Worm (Caenorhabditis elegans): ENCODE data around the gene K01A2.4.

The K01A2.4 gene

ce11 chrII:307154-307553 is at the start of gene K01A2.4:
Gene K01A2.4 (plus strand): TSS chrII:307454.
- no peak for TF ChIP-seq unc-86 (tag; optimal IDR thresholded peaks at IDR 0.05)

DNA sequence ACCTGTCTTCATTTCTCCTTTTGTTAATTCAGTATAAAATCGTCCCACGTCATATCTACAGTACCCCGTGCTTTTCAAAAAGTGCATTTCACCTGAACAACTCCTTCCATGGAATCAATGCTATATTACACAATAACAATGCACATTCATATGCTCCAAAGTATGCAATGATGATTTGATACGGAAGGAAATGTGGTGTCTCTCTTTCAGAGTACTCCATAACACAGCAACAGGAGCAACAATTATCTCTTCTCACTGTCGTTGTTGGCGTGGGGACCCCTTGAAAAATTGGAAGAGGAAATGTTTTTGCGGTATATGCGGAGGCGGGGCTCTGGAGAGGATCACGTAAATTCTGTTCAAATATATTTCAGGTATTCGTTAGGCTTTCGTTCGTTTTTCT is 49.7 kb upstream of the K01A2.4 start, which contains the start of gene cat-2:
cat-2 (plus strand) TSS at position 301 of the 400 bp plus-strand sequence.
- TF ChIP-seq C38D4.7 (GFP tag; optimal IDR thresholded peaks at IDR 0.05) (no peak), sox-2 (GFP tag; IDR thresholded peaks at IDR 0.05) (no peak), pha-4 (tag; optimal IDR thresholded peaks at IDR 0.05) (no peak), odd-2 (tag; optimal IDR thresholded peaks at IDR 0.05) (no peak), ceh-30 (tag; optimal IDR thresholded peaks at IDR 0.05) (no peak), ceh-22 (tag; optimal IDR thresholded peaks at IDR 0.05) (no peak), sox-4 (tag; optimal IDR thresholded peaks at IDR 0.05) (no peak), ceh-19 (GFP tag; optimal IDR thresholded peaks at IDR 0.05) (no peak), ceh-24 (tag; optimal IDR thresholded peaks at IDR 0.05) (no peak), ceh-9 (tag; optimal IDR thresholded peaks at IDR 0.05) (no peak), ceh-48 (tag; optimal IDR thresholded peaks at IDR 0.05) (no peak), dmd-4 (tag; optimal IDR thresholded peaks at IDR 0.05; ENCODE audit: borderline replicate concordance) (no peak), hlh-15 (tag; optimal IDR thresholded peaks at IDR 0.05) (no peak), unc-3 (GFP tag; conservative IDR thresholded peaks at IDR 0.05) (no peak), unc-3 (tag; optimal IDR thresholded peaks at IDR 0.05) (no peak), nhr-232 (tag; optimal IDR thresholded peaks at IDR 0.05) (no peak), Y22D7AL.16 (tag; optimal IDR thresholded peaks at IDR 0.05) (no peak), unc-86 (tag; optimal IDR thresholded peaks at IDR 0.05) (no peak)

DNA sequence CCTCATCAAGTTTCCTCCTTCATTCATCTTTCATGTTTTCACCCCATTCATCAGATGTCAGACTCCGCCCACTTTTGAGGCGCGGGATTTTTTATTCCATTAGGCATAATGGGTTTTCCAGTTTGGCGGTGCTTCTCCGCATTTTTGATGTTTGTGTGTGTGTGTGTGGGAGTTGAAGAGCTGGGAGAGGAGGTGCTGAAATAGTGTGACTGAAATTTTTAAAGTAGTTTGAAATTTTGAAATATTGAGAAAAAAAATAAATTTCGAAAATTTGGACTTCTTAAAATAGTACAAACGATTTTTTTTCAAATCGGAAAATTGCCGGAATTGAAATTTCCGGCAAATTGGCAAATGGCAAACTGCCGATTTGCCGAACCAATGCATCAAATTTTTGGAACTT is 43.7 kb upstream of the K01A2.4 start, which contains the start of gene scc-2:
scc-2 (minus strand) TSS at position 101 of the 400 bp plus-strand sequence.
- TF ChIP-seq pqm-1 (tag; optimal IDR thresholded peaks at IDR 0.05) (no peak), lim-6 (tag; optimal IDR thresholded peaks at IDR 0.05) (no peak), unc-42 (tag; optimal IDR thresholded peaks at IDR 0.05) (no peak)

DNA sequence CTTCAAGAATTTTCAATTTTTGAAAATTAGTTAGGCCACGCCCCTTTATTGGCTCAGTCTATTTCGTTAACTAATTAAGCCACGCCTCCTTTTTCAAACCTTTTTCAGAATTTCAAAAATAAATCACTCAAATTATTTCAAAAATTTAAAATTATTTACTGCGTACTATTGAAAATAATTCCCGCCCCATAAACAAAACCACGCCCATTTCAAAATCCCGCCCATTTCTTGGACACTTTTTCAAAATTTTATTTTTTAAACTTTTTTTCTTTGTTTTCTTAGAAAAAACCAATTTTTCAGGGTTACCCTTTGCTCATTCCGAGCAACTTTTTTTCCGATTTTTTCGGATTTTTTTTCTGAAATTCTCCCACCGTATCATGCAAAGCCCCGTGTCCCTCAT is 43.2 kb upstream of the K01A2.4 start, which contains the start of gene B0432.14:
B0432.14 (plus strand) TSS at position 301 of the 400 bp plus-strand sequence.
- TF ChIP-seq nfya-1 (tag; optimal IDR thresholded peaks at IDR 0.05): no peak

- TF ChIP-seq hlh-13 (GFP tag; optimal IDR thresholded peaks at IDR 0.05): no peak
- TF ChIP-seq unc-3 (GFP tag; conservative IDR thresholded peaks at IDR 0.05): no peak
- no peak for TF ChIP-seq unc-3 (tag; optimal IDR thresholded peaks at IDR 0.05)
- no peak for TF ChIP-seq pag-3 (tag; optimal IDR thresholded peaks at IDR 0.05; ENCODE audit: borderline replicate concordance)
- no peak for TF ChIP-seq ztf-16 (tag; optimal IDR thresholded peaks at IDR 0.05)
- TF ChIP-seq pat-9 (tag; optimal IDR thresholded peaks at IDR 0.05): no peak
- no peak for TF ChIP-seq ceh-19 (GFP tag; optimal IDR thresholded peaks at IDR 0.05)
- no peak for TF ChIP-seq fax-1 (tag; optimal IDR thresholded peaks at IDR 0.05)
- TF ChIP-seq lin-11 (tag; optimal IDR thresholded peaks at IDR 0.05): no peak
- TF ChIP-seq hlh-30 (tag; optimal IDR thresholded peaks at IDR 0.05; ENCODE audit: insufficient read depth): no peak
- TF ChIP-seq Y22D7AL.16 (tag; optimal IDR thresholded peaks at IDR 0.05): no peak
- no peak for TF ChIP-seq mec-3 (tag; optimal IDR thresholded peaks at IDR 0.05; ENCODE audit: borderline replicate concordance)
- TF ChIP-seq pax-1 (tag; optimal IDR thresholded peaks at IDR 0.05): no peak
Measured at ce11 chrII:273872-274271, 33.4 kb upstream of the K01A2.4 start, which contains the start of gene B0432.7. Gene B0432.7 (minus strand): TSS chrII:273972.

ce11 chrII:278636-279035 is 28.6 kb upstream of the K01A2.4 start, which contains the start of gene B0432.8:
Gene B0432.8 (minus strand): TSS chrII:278736.
- TF ChIP-seq pag-3 (tag; optimal IDR thresholded peaks at IDR 0.05; ENCODE audit: borderline replicate concordance): no peak
- TF ChIP-seq syd-9 (tag; optimal IDR thresholded peaks at IDR 0.05): no peak
- no peak for TF ChIP-seq ceh-14 (tag; optimal IDR thresholded peaks at IDR 0.05)
- no peak for TF ChIP-seq ceh-31 (tag; optimal IDR thresholded peaks at IDR 0.05)
- TF ChIP-seq tbx-7 (tag; optimal IDR thresholded peaks at IDR 0.05): no peak
- no peak for TF ChIP-seq tbx-2 (tag; optimal IDR thresholded peaks at IDR 0.05)
- no peak for TF ChIP-seq mec-3 (tag; optimal IDR thresholded peaks at IDR 0.05; ENCODE audit: borderline replicate concordance)
- TF ChIP-seq F13H6.1 (tag; optimal IDR thresholded peaks at IDR 0.05): no peak
- TF ChIP-seq pax-1 (tag; optimal IDR thresholded peaks at IDR 0.05): no peak
- TF ChIP-seq ceh-22 (tag; optimal IDR thresholded peaks at IDR 0.05): no peak
- no peak for TF ChIP-seq hlh-13 (GFP tag; optimal IDR thresholded peaks at IDR 0.05)

All from whole organism, late embryonic.